Worm (Caenorhabditis elegans): ENCODE results near the gene F53F8.6.
A peak's percentile ranks its signal among the peaks of the same experiment; 100 is the strongest.

F53F8.6 gene

ce11 chrV:20727458-20727857, 23.4 kb downstream of the F53F8.6 start:
- TF ChIP-seq T26A5.8 (tag; optimal IDR thresholded peaks at IDR 0.05) (no peak), snpc-3.4 (tag; optimal IDR thresholded peaks at IDR 0.05) (no peak), snpc-4 (GFP tag; optimal IDR thresholded peaks at IDR 0.05) (no peak), snpc-4 (tag; optimal IDR thresholded peaks at IDR 0.05) (no peak), ama-1 (optimal IDR thresholded peaks at IDR 0.05) (no peak), ama-1 (GFP tag; optimal IDR thresholded peaks at IDR 0.05) (no peak), nfyb-1 (GFP tag; IDR thresholded peaks at IDR 0.05) (no peak), efl-1 (GFP tag; optimal IDR thresholded peaks at IDR 0.05) (no peak), repo-1 (tag; optimal IDR thresholded peaks at IDR 0.05) (no peak), C17E4.6 (GFP tag; IDR thresholded peaks at IDR 0.05) (no peak)

ce11 chrV:20728763-20729350, 24.8 kb downstream of the F53F8.6 start, which contains the start of gene ipla-3:
Gene ipla-3 (minus strand): TSS chrV:20729272.
- peak; percentile 1 for TF ChIP-seq unc-62 (GFP tag; optimal IDR thresholded peaks at IDR 0.05)
- TF ChIP-seq T26A5.8 (tag; optimal IDR thresholded peaks at IDR 0.05) = no peak
- no peak for TF ChIP-seq rpc-1 (optimal IDR thresholded peaks at IDR 0.05)
- TF ChIP-seq rpc-1 (tag; optimal IDR thresholded peaks at IDR 0.05) = no peak
- no peak for TF ChIP-seq attf-3 (GFP tag; conservative IDR thresholded peaks at IDR 0.05)
- no peak for TF ChIP-seq Y79H2A.3 (GFP tag; conservative IDR thresholded peaks at IDR 0.05)
- TF ChIP-seq lin-54 (GFP tag; optimal IDR thresholded peaks at IDR 0.05) = peak; percentile 51
- TF ChIP-seq ekl-4 (GFP tag; IDR thresholded peaks at IDR 0.05) = 0 out of 2 replicates have a peak, but pooled peaks have one; percentile 32
- TF ChIP-seq ceh-27 (GFP tag; optimal IDR thresholded peaks at IDR 0.05) = peak; percentile 77
- no peak for TF ChIP-seq ceh-40 (GFP tag; IDR thresholded peaks at IDR 0.05)
- TF ChIP-seq F52B5.7 (tag; optimal IDR thresholded peaks at IDR 0.05) = no peak
- no peak for TF ChIP-seq egrh-3 (GFP tag; IDR thresholded peaks at IDR 0.05)
- no peak for TF ChIP-seq hlh-26 (GFP tag; conservative IDR thresholded peaks at IDR 0.05)
- TF ChIP-seq zfh-2 (GFP tag; conservative IDR thresholded peaks at IDR 0.05) = no peak
- no peak for TF ChIP-seq egl-18 (GFP tag; IDR thresholded peaks at IDR 0.05)
- peak; percentile 75 for TF ChIP-seq attf-5 (GFP tag; optimal IDR thresholded peaks at IDR 0.05)
- no peak for TF ChIP-seq gei-17 (GFP tag; optimal IDR thresholded peaks at IDR 0.05)
- TF ChIP-seq Y95B8A.8 (GFP tag; IDR thresholded peaks at IDR 0.05) = 0 out of 2 replicates have a peak, but pooled peaks have one; percentile 44
- 0 out of 2 replicates have a peak, but pooled peaks have one; percentile 19 for TF ChIP-seq lir-1 (GFP tag; conservative IDR thresholded peaks at IDR 0.05)
- no peak for TF ChIP-seq aptf-3 (GFP tag; IDR thresholded peaks at IDR 0.05)
- TF ChIP-seq madf-8 (GFP tag; conservative IDR thresholded peaks at IDR 0.05) = no peak
- TF ChIP-seq pbrm-1 (GFP tag; IDR thresholded peaks at IDR 0.05) = no peak
- peak in 1 of 2 experiments; percentile 23 for TF ChIP-seq let-607 (tag; optimal IDR thresholded peaks at IDR 0.05)
- TF ChIP-seq nhr-179 (tag; optimal IDR thresholded peaks at IDR 0.05) = no peak
- TF ChIP-seq let-526 (GFP tag; IDR thresholded peaks at IDR 0.05) = no peak
- no peak for TF ChIP-seq F55B11.4 (tag; optimal IDR thresholded peaks at IDR 0.05; ENCODE audit: borderline replicate concordance, insufficient read depth)
- TF ChIP-seq cebp-1 (GFP tag; IDR thresholded peaks at IDR 0.05) = peak; percentile 79
- peak; percentile 90 for TF ChIP-seq cebp-1 (tag; optimal IDR thresholded peaks at IDR 0.05)
- TF ChIP-seq aptf-2 (GFP tag; conservative IDR thresholded peaks at IDR 0.05) = no peak
- no peak for TF ChIP-seq zim-3 (tag; optimal IDR thresholded peaks at IDR 0.05)
- TF ChIP-seq cebp-2 (GFP tag; IDR thresholded peaks at IDR 0.05) = no peak
- TF ChIP-seq rec-8 (tag; optimal IDR thresholded peaks at IDR 0.05) = no peak
- TF ChIP-seq lsy-27 (tag; optimal IDR thresholded peaks at IDR 0.05; ENCODE audit: borderline replicate concordance, insufficient read depth) = no peak
- TF ChIP-seq repo-1 (tag; optimal IDR thresholded peaks at IDR 0.05) = peak; percentile 30
- TF ChIP-seq nhr-27 (tag; optimal IDR thresholded peaks at IDR 0.05) = no peak
- no peak for TF ChIP-seq snpc-1.3 (tag; optimal IDR thresholded peaks at IDR 0.05; ENCODE audit: insufficient read depth)
- no peak for TF ChIP-seq nfya-2 (GFP tag; IDR thresholded peaks at IDR 0.05)
- no peak for TF ChIP-seq ama-1 (optimal IDR thresholded peaks at IDR 0.05)
- TF ChIP-seq ama-1 (GFP tag; optimal IDR thresholded peaks at IDR 0.05) = no peak
- TF ChIP-seq atf-7 (tag; optimal IDR thresholded peaks at IDR 0.05) = peak; percentile 64
- peak; percentile 37 for TF ChIP-seq tlf-1 (GFP tag; optimal IDR thresholded peaks at IDR 0.05)

Measured in whole organism, young adult.